Fruit fly (Drosophila melanogaster) S2 (cell line): Measurements from ENCODE around the gene CG18745.

Source experiments
- CG8478 ChIP-seq: fragments of >200 bp; optimal IDR thresholded peaks from 2 replicates; lab custom pipeline; 2018
- CTCF ChIP-seq, 2 experiments: fragments of >200 bp; optimal IDR thresholded peaks; 2 replicates each; lab custom pipeline; 2018

The CG18745 gene

dm6 chr3R:7785784-7786183 lies at the start of gene CG18745:
Gene CG18745, minus strand, starts transcription at chr3R:7786119.
- no peak for TF ChIP-seq CG8478
- no peak for TF ChIP-seq CTCF (optimal IDR thresholded peaks at IDR 0.05; lab: Kevin White, UChicago)

- TF ChIP-seq CTCF (optimal IDR thresholded peaks at IDR 0.05; lab: Kevin White, UChicago), result no peak
These were observed 35.6 kb upstream of the CG18745 start for dm6 chr3R:7821559-7821958.

- TF ChIP-seq CTCF (optimal IDR thresholded peaks at IDR 0.05; lab: Kevin White, UChicago) (no peak), CG8478 (no peak)
These were observed 28.1 kb upstream of the CG18745 start, which contains the start of gene CG34384 for dm6 chr3R:7813981-7814529. Gene CG34384, plus strand, starts transcription at chr3R:7814361.

dm6 chr3R:7813518-7813917 lies 27.6 kb upstream of the CG18745 start:
- no peak for TF ChIP-seq CTCF (optimal IDR thresholded peaks at IDR 0.05; lab: Kevin White, UChicago)
- TF ChIP-seq CG8478, result no peak

dm6 chr3R:7811514-7811913 lies 25.6 kb upstream of the CG18745 start, which contains the start of gene CG31473:
Gene CG31473, plus strand, starts transcription at chr3R:7811814.
- TF ChIP-seq CG8478, result no peak
- TF ChIP-seq CTCF (optimal IDR thresholded peaks at IDR 0.05; lab: Kevin White, UChicago), result no peak

dm6 chr3R:7809662-7810621 lies 24.0 kb upstream of the CG18745 start, which contains the start of the genes CG2993 and sgll:
Gene CG2993, minus strand, starts transcription at chr3R:7810014.
Gene sgll, plus strand, starts transcription at chr3R:7810532.
- TF ChIP-seq CTCF (optimal IDR thresholded peaks at IDR 0.05; lab: Kevin White, UChicago) (peak; percentile 100), CG8478 (no peak)

- no peak for TF ChIP-seq CG8478
- TF ChIP-seq CTCF (optimal IDR thresholded peaks at IDR 0.05; lab: Kevin White, UChicago), result no peak
These were observed 18.4 kb upstream of the CG18745 start, which contains the start of gene CG18268 for dm6 chr3R:7804332-7804731. Gene CG18268, minus strand, starts transcription at chr3R:7804432.

- no peak for TF ChIP-seq CTCF (optimal IDR thresholded peaks at IDR 0.05; lab: Kevin White, UChicago)
- no peak for TF ChIP-seq CG8478
These were observed 16.8 kb upstream of the CG18745 start, which contains the start of gene CG3014 for dm6 chr3R:7802693-7803092. Gene CG3014, minus strand, starts transcription at chr3R:7802793.

- TF ChIP-seq CTCF (optimal IDR thresholded peaks at IDR 0.05; lab: Kevin White, UChicago), result no peak
- no peak for TF ChIP-seq CG8478
These were observed 12.6 kb upstream of the CG18745 start, which contains the start of gene CG18744 for dm6 chr3R:7798525-7798924. Gene CG18744, minus strand, starts transcription at chr3R:7798771.

dm6 chr3R:7793855-7794254 lies 7.9 kb upstream of the CG18745 start, which contains the start of gene CG2641:
Gene CG2641, plus strand, starts transcription at chr3R:7794069.
- TF ChIP-seq CTCF (optimal IDR thresholded peaks at IDR 0.05; lab: Kevin White, UChicago) (no peak), CG8478 (no peak)

dm6 chr3R:7790583-7791034 lies 4.7 kb upstream of the CG18745 start, which contains the start of gene CG10086:
Gene CG10086, plus strand, starts transcription at chr3R:7790633.
- TF ChIP-seq CTCF (optimal IDR thresholded peaks at IDR 0.05; lab: Kevin White, UChicago) (no peak), CG8478 (no peak)

- TF ChIP-seq CG8478, result no peak
- TF ChIP-seq CTCF (optimal IDR thresholded peaks at IDR 0.05; lab: Kevin White, UChicago), result no peak
These were observed 4.2 kb upstream of the CG18745 start, which contains the start of gene CG18746 for dm6 chr3R:7790087-7790486. Gene CG18746, minus strand, starts transcription at chr3R:7790187.

- TF ChIP-seq CG8478, result no peak
- no peak for TF ChIP-seq CTCF (optimal IDR thresholded peaks at IDR 0.05; lab: Kevin White, UChicago)
These were observed 2.0 kb upstream of the CG18745 start, which contains the start of gene CG18748 for dm6 chr3R:7787899-7788298. Gene CG18748, minus strand, starts transcription at chr3R:7787923.

dm6 chr3R:7782933-7783686 lies 2.8 kb downstream of the CG18745 start, which contains the start of gene CG18747:
Gene CG18747, minus strand, starts transcription at chr3R:7783446.
- TF ChIP-seq CG8478 (no peak), CTCF (optimal IDR thresholded peaks at IDR 0.05; lab: Kevin White, UChicago) (no peak)

- TF ChIP-seq CG8478, result no peak
- peak; percentile 39 to 49 for TF ChIP-seq CTCF (optimal IDR thresholded peaks at IDR 0.05; lab: Kevin White, UChicago)
These were observed 6.3 kb downstream of the CG18745 start for dm6 chr3R:7779620-7780019.
